Worm (Caenorhabditis elegans): Measurements from ENCODE around the gene F33A8.7.

DNA sequence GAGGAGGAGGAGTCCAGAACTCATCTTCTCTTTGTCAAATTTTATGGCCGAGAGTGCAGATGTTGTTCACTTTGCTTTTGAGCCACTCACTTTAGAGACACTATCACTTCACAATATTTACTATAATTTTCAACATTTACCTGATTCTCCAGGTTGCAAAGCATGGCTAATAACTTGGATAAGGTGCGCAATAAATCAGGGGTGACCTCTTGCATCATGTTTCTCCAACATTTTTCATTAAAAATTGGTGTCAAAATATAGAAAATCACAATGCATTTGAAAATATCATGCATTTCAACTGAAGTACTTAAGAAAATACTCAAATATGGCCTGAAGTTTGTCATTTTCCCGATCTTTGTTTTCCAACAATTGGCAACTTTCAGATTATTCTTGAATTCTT, 29.9 kb downstream of the F33A8.7 start:
- TF ChIP-seq nhr-28 (tag; optimal IDR thresholded peaks at IDR 0.05), result no peak
- TF ChIP-seq nhr-237 (tag; optimal IDR thresholded peaks at IDR 0.05), result no peak
- no peak for TF ChIP-seq flh-1 (GFP tag; optimal IDR thresholded peaks at IDR 0.05)
- TF ChIP-seq nhr-12 (tag; optimal IDR thresholded peaks at IDR 0.05), result no peak
- TF ChIP-seq snpc-4 (tag; optimal IDR thresholded peaks at IDR 0.05), result no peak
- no peak for TF ChIP-seq unc-62 (GFP tag; optimal IDR thresholded peaks at IDR 0.05)
- no peak for TF ChIP-seq sem-2 (GFP tag; optimal IDR thresholded peaks at IDR 0.05)
